Worm (Caenorhabditis elegans): Measurements from ENCODE around the gene deg-3.

- TF ChIP-seq unc-86 (tag; optimal IDR thresholded peaks at IDR 0.05), result peak; percentile 20
- no peak for TF ChIP-seq pha-4 (tag; optimal IDR thresholded peaks at IDR 0.05)
- peak; percentile 64 for TF ChIP-seq nfya-1 (tag; optimal IDR thresholded peaks at IDR 0.05)
- TF ChIP-seq hlh-8 (tag; optimal IDR thresholded peaks at IDR 0.05), result peak; percentile 62
- peak; percentile 54 for TF ChIP-seq hlh-30 (tag; optimal IDR thresholded peaks at IDR 0.05; ENCODE audit: insufficient read depth)
Measured at ce11 chrV:11375150-11375792, 39.7 kb downstream of the deg-3 start, which contains the start of gene cnb-1.

Data from whole organism, late embryonic.